Worm (Caenorhabditis elegans): ENCODE results near the gene T21B10.4.

The T21B10.4 gene

DNA sequence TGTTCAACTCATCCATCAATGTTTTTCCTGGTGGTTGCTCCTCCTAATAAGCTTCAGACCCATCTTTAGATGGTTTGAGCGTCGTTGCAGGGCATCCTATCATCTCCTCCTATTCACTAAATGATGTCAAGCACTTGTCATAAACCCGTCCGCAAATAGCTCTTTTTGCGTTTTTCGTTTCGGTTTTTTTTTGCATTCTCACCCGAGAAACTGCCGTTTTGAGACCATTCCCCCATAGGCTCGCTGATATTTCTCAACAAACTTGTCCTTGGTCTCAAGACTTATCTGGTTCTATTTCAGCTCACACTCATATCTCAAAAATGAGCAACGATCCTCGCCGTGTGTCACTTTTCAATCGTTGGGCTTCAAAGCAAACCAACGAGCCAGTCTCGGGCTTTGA, 19.7 kb downstream of the T21B10.4 start, which contains the start of gene cal-2:
TSS of gene cal-2 (plus strand) at position 301 of the 400 bp plus-strand sequence.
- no peak for TF ChIP-seq egl-27 (tag; optimal IDR thresholded peaks at IDR 0.05)
- TF ChIP-seq elt-1 (tag; optimal IDR thresholded peaks at IDR 0.05) = no peak
- no peak for TF ChIP-seq mdl-1 (tag; optimal IDR thresholded peaks at IDR 0.05)
- no peak for TF ChIP-seq nhr-23 (tag; optimal IDR thresholded peaks at IDR 0.05)
- TF ChIP-seq zag-1 (tag; optimal IDR thresholded peaks at IDR 0.05) = no peak
- no peak for TF ChIP-seq Y55F3AM.14 (GFP tag; optimal IDR thresholded peaks at IDR 0.05)
- TF ChIP-seq unc-62 (GFP tag; optimal IDR thresholded peaks at IDR 0.05) = no peak
- no peak for TF ChIP-seq nhr-129 (tag; optimal IDR thresholded peaks at IDR 0.05)
- no peak for TF ChIP-seq crh-2 (tag; optimal IDR thresholded peaks at IDR 0.05)
- no peak for TF ChIP-seq dmd-4 (tag; optimal IDR thresholded peaks at IDR 0.05)
- no peak for TF ChIP-seq sma-3 (GFP tag; optimal IDR thresholded peaks at IDR 0.05)
- no peak for TF ChIP-seq lin-11 (tag; optimal IDR thresholded peaks at IDR 0.05)
- no peak for TF ChIP-seq ztf-4 (tag; optimal IDR thresholded peaks at IDR 0.05)
- TF ChIP-seq nhr-25 (tag; optimal IDR thresholded peaks at IDR 0.05) = no peak
- no peak for TF ChIP-seq R02D3.7 (tag; optimal IDR thresholded peaks at IDR 0.05)
- TF ChIP-seq snpc-4 (tag; optimal IDR thresholded peaks at IDR 0.05) = no peak
- TF ChIP-seq aly-2 (tag; optimal IDR thresholded peaks at IDR 0.05) = no peak
- no peak for TF ChIP-seq lin-13 (GFP tag; optimal IDR thresholded peaks at IDR 0.05)

- no peak for TF ChIP-seq skn-1 (tag; optimal IDR thresholded peaks at IDR 0.05)
- TF ChIP-seq lsy-2 (tag; optimal IDR thresholded peaks at IDR 0.05) = no peak
- TF ChIP-seq nhr-77 (tag; optimal IDR thresholded peaks at IDR 0.05) = no peak
- TF ChIP-seq nhr-129 (tag; optimal IDR thresholded peaks at IDR 0.05) = peak; percentile 73
- peak; percentile 9 for TF ChIP-seq ama-1 (optimal IDR thresholded peaks at IDR 0.05)
- TF ChIP-seq sma-9 (GFP tag; optimal IDR thresholded peaks at IDR 0.05) = peak; percentile 12
- TF ChIP-seq sma-9 (tag; optimal IDR thresholded peaks at IDR 0.05) = no peak
These were observed 20.8 kb downstream of the T21B10.4 start for ce11 chrII:8961450-8961849.

DNA sequence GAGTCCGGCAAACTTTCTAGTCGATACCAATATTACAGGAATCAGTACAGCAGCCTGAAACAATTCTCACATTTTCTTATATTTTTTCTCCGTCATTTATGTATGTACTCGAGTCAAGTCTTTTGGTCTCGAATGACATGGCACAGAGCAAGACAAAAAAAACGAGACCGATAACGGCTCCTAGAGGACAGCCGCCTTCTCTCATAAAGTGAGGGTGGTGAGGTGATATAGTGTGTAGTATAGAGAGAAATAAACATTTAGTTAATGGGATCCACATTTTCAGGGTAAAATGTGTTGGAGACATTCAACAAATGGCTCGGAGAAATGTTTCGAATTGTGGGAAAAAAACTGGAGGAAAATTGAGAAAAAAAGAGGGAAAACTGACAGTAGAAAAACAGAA, 21.5 kb downstream of the T21B10.4 start:
- TF ChIP-seq lin-39 (tag; optimal IDR thresholded peaks at IDR 0.05) (peak; percentile 27), mab-5 (tag; optimal IDR thresholded peaks at IDR 0.05) (peak; percentile 7), peb-1 (tag; optimal IDR thresholded peaks at IDR 0.05) (no peak), sma-9 (GFP tag; optimal IDR thresholded peaks at IDR 0.05) (peak; percentile 46), sma-9 (tag; optimal IDR thresholded peaks at IDR 0.05) (no peak), lsy-2 (tag; optimal IDR thresholded peaks at IDR 0.05) (peak in 1 of 2 experiments; percentile 25), nhr-237 (tag; optimal IDR thresholded peaks at IDR 0.05) (no peak), sem-4 (tag; optimal IDR thresholded peaks at IDR 0.05) (peak; percentile 7), C34F6.9 (tag; optimal IDR thresholded peaks at IDR 0.05) (peak; percentile 37), ztf-11 (tag; optimal IDR thresholded peaks at IDR 0.05) (no peak), crh-2 (tag; optimal IDR thresholded peaks at IDR 0.05) (peak; percentile 23), aly-2 (tag; optimal IDR thresholded peaks at IDR 0.05) (no peak), nhr-129 (tag; optimal IDR thresholded peaks at IDR 0.05) (peak; percentile 8), F13H6.1 (tag; optimal IDR thresholded peaks at IDR 0.05) (peak; percentile 30), egl-27 (tag; optimal IDR thresholded peaks at IDR 0.05) (no peak)

- no peak for TF ChIP-seq sma-3 (GFP tag; optimal IDR thresholded peaks at IDR 0.05)
These were observed 23.4 kb downstream of the T21B10.4 start, which contains the start of gene sftd-3 for ce11 chrII:8964049-8964448. Gene sftd-3, minus strand, starts transcription at chrII:8964149.

DNA sequence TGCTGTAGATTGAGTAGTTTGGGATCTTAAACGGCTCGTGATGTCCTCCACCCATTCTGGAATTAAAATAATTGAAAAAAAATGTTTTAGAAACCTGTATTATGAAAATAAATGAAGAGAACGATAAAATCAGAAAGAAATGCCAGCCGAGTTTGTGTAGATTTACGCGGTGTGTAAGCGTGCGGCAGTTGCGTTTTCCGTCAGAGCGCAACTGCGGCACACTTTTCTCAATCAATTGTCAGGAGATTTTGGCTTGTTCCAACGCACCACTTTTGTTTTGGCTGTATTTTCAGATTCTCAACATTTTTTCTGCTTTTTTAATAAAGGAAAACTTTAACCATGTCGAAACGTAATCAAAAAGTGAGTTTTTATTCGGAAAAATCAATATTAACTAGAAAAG, 24.1 kb downstream of the T21B10.4 start, which contains the start of the genes ndub-3 and C18E9.2:
TSS of gene ndub-3 (minus strand) at position 56 of the 400 bp plus-strand sequence.
TSS of gene C18E9.2 (plus strand) at position 172 of the 400 bp plus-strand sequence.
- TF ChIP-seq ztf-11 (tag; optimal IDR thresholded peaks at IDR 0.05) = no peak
- TF ChIP-seq nhr-129 (tag; optimal IDR thresholded peaks at IDR 0.05) = peak; percentile 60
- peak in 1 of 2 experiments; percentile 66 for TF ChIP-seq lsy-2 (tag; optimal IDR thresholded peaks at IDR 0.05)
- peak; percentile 55 for TF ChIP-seq C34F6.9 (tag; optimal IDR thresholded peaks at IDR 0.05)
- peak; percentile 32 for TF ChIP-seq fos-1 (tag; optimal IDR thresholded peaks at IDR 0.05)
- TF ChIP-seq mab-5 (tag; optimal IDR thresholded peaks at IDR 0.05) = no peak
- peak; percentile 52 for TF ChIP-seq lin-11 (tag; optimal IDR thresholded peaks at IDR 0.05)
- no peak for TF ChIP-seq nhr-25 (tag; optimal IDR thresholded peaks at IDR 0.05)
- TF ChIP-seq unc-55 (GFP tag; optimal IDR thresholded peaks at IDR 0.05) = peak; percentile 78
- TF ChIP-seq crh-2 (tag; optimal IDR thresholded peaks at IDR 0.05) = peak; percentile 40
- no peak for TF ChIP-seq nhr-21 (tag; optimal IDR thresholded peaks at IDR 0.05)

Data from whole organism, L2 larva.